Worm (Caenorhabditis elegans) whole organism, L2 larva: ENCODE measurements around the gene tra-4.

Source experiments
- alr-1 ChIP-seq: fragments of 150-350 bp; optimal IDR thresholded peaks from 2 replicates; lab custom pipeline; 2014; ENCODE audit warnings: missing biosample characterization, missing genetic modification characterization
- ama-1 ChIP-seq: fragments of 150-350 bp; optimal IDR thresholded peaks from 2 replicates; lab custom pipeline; 2018; ENCODE audit warnings: inconsistent platforms
- blmp-1 ChIP-seq: sonication (generic microtip); optimal IDR thresholded peaks from 2 replicates; lab custom pipeline; 2017; ENCODE audit warnings: missing genetic modification characterization, mild to moderate bottlenecking, missing compliant biosample characterization, antibody characterized with exemption, moderate library complexity; ENCODE audit not compliant: insufficient read depth
- lin-11 ChIP-seq: fragments of 150-350 bp; sonication (generic microtip); optimal IDR thresholded peaks from 2 replicates; lab custom pipeline; 2014; ENCODE audit warnings: missing biosample characterization, missing genetic modification characterization, inconsistent platforms, mixed read lengths
- mab-5 ChIP-seq: fragments of 150-350 bp; optimal IDR thresholded peaks from 2 replicates; lab custom pipeline; 2014; ENCODE audit warnings: missing biosample characterization, missing genetic modification characterization
- mdl-1 ChIP-seq, 2 experiments: fragments of 150-350 bp in 1 of 2; sonication (generic microtip) in 1 of 2; optimal IDR thresholded peaks; 2 replicates each; lab custom pipeline; 2017; ENCODE audit warnings: missing biosample characterization in 2 of 2, missing genetic modification characterization in 2 of 2
- nhr-21 ChIP-seq: fragments of 150-350 bp; optimal IDR thresholded peaks from 2 replicates; lab custom pipeline; 2014; ENCODE audit warnings: missing biosample characterization, missing genetic modification characterization
- nhr-77 ChIP-seq: fragments of 150-350 bp; optimal IDR thresholded peaks from 2 replicates; lab custom pipeline; 2014; ENCODE audit warnings: missing biosample characterization, missing genetic modification characterization
- snpc-4 ChIP-seq: fragments of 150-350 bp; optimal IDR thresholded peaks from 2 replicates; lab custom pipeline; 2014; ENCODE audit warnings: missing biosample characterization, missing genetic modification characterization
- unc-62 ChIP-seq: fragments of 150-350 bp; optimal IDR thresholded peaks from 2 replicates; lab custom pipeline; 2014; ENCODE audit warnings: missing biosample characterization, missing genetic modification reagents, missing genetic modification characterization
- zag-1 ChIP-seq: fragments of 150-350 bp; optimal IDR thresholded peaks from 2 replicates; lab custom pipeline; 2014; ENCODE audit warnings: missing biosample characterization, missing genetic modification characterization
- ztf-4 ChIP-seq: fragments of 150-350 bp; optimal IDR thresholded peaks from 2 replicates; lab custom pipeline; 2014; ENCODE audit warnings: missing biosample characterization, missing genetic modification characterization

ce11 chrX:2841754-2842153 lies 15.6 kb downstream of the tra-4 start:
- no peak for TF ChIP-seq nhr-77
- no peak for TF ChIP-seq zag-1 (tag; lab: Kevin White, UChicago)
- no peak for TF ChIP-seq mdl-1 (tag; optimal IDR thresholded peaks at IDR 0.05; lab: Kevin White, UChicago)
- no peak for TF ChIP-seq alr-1 (tag; lab: Kevin White, UChicago)
- no peak for TF ChIP-seq mab-5
- no peak for TF ChIP-seq lin-11
- no peak for TF ChIP-seq ama-1 (lab: Kevin White, UChicago)
- no peak for TF ChIP-seq snpc-4
- no peak for TF ChIP-seq ztf-4
- TF ChIP-seq blmp-1 = no peak
- no peak for TF ChIP-seq unc-62 (GFP tag; lab: Kevin White, UChicago)
- TF ChIP-seq nhr-21 (tag; lab: Kevin White, UChicago) = no peak
